Fruit fly (Drosophila melanogaster) whole organism, adult: ENCODE data around the gene tap.

Source experiments
- CG11617 ChIP-seq: fragments of 200-800 bp; sonication (Bioruptor generic); optimal IDR thresholded peaks from 2 replicates; lab custom pipeline; 2017; ENCODE audit warnings: mild to moderate bottlenecking, missing biosample characterization, missing genetic modification reagents, missing genetic modification characterization
- CG14711 ChIP-seq: fragments of 200-800 bp; sonication (Bioruptor generic); optimal IDR thresholded peaks from 2 replicates; lab custom pipeline; 2018; ENCODE audit warnings: missing biosample characterization, mild to moderate bottlenecking, missing genetic modification characterization, moderate library complexity
- CG33017 ChIP-seq: fragments of 200-800 bp; sonication (Bioruptor generic); optimal IDR thresholded peaks from 2 replicates; lab custom pipeline; 2018; ENCODE audit warnings: missing biosample characterization, mild to moderate bottlenecking, missing genetic modification characterization, moderate library complexity
- CG7045 ChIP-seq: fragments of 200-800 bp; sonication (Bioruptor generic); optimal IDR thresholded peaks from 2 replicates; lab custom pipeline; 2017; ENCODE audit warnings: missing biosample characterization, mild to moderate bottlenecking, missing genetic modification characterization
- CG7101 ChIP-seq: fragments of 200-800 bp; sonication (Bioruptor generic); optimal IDR thresholded peaks from 2 replicates; lab custom pipeline; 2018; ENCODE audit warnings: missing biosample characterization, mild to moderate bottlenecking, missing genetic modification characterization, moderate library complexity
- Clk ChIP-seq: fragments of 200-800 bp; sonication (Bioruptor generic); optimal IDR thresholded peaks from 2 replicates; lab custom pipeline; 2017; ENCODE audit warnings: missing biosample characterization, missing genetic modification characterization
- Crg-1 ChIP-seq: fragments of 200-800 bp; sonication (Bioruptor generic); optimal IDR thresholded peaks from 2 replicates; lab custom pipeline; 2016; ENCODE audit warnings: missing biosample characterization, missing genetic modification characterization
- Mnt ChIP-seq: fragments of 200-800 bp; sonication (Bioruptor generic); optimal IDR thresholded peaks from 2 replicates; lab custom pipeline; 2016; ENCODE audit warnings: missing biosample characterization, mild to moderate bottlenecking, missing genetic modification characterization
- bab1 ChIP-seq: fragments of 200-800 bp; sonication (Bioruptor generic); optimal IDR thresholded peaks from 3 replicates; lab custom pipeline; 2019; ENCODE audit warnings: missing biosample characterization, mild to moderate bottlenecking, missing genetic modification characterization, moderate library complexity
- cnc ChIP-seq, 2 experiments: fragments of >200 bp; optimal IDR thresholded peaks; 2 replicates each; lab custom pipeline; 2017
- kay ChIP-seq: fragments of 200-800 bp; sonication (Bioruptor generic); peaks from one replicate; lab custom pipeline; 2016; ENCODE audit warnings: missing biosample characterization, missing genetic modification characterization, borderline replicate concordance
- ovo ChIP-seq: fragments of 200-800 bp; sonication (Bioruptor generic); optimal IDR thresholded peaks from 2 replicates; lab custom pipeline; 2016; ENCODE audit warnings: missing biosample characterization, missing genetic modification characterization
- pad ChIP-seq: fragments of 200-800 bp; sonication (Bioruptor generic); optimal IDR thresholded peaks from 3 replicates; lab custom pipeline; 2017; ENCODE audit warnings: missing biosample characterization, missing genetic modification characterization, mild to moderate bottlenecking, moderate library complexity, missing genetic modification reagents
- toe ChIP-seq: fragments of 200-800 bp; sonication (Bioruptor generic); optimal IDR thresholded peaks from 2 replicates; lab custom pipeline; 2016; ENCODE audit warnings: missing biosample characterization, missing genetic modification characterization

DNA sequence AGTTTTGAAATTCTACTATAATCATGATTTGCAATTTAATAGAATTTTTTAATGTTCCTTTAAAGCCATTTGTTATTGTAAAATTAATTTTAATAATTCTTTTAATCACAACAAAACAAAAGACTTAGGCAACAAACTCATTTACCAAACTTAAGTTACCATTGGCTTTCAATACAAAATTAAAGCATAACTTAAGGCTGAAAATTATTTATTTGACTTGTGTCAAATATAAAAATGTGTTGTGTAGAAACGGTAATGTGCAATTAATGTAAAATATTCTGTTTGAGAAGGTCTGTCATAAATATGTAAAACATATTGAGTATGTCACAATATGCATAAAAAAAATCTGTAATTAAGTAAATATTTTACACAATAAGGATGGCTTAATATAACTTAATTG, 47.6 kb downstream of the tap start:
- TF ChIP-seq CG14711 (tag; lab: Kevin White, UChicago) (no peak), Mnt (GFP tag; lab: Kevin White, UChicago) (no peak), CG33017 (tag; lab: Kevin White, UChicago) (no peak), kay (GFP tag; lab: Kevin White, UChicago) (no peak), CG11617 (GFP tag; lab: Kevin White, UChicago) (no peak), cnc (optimal IDR thresholded peaks at IDR 0.05; lab: Kevin White, UChicago) (no peak), Clk (GFP tag; lab: Kevin White, UChicago) (no peak), toe (GFP tag; lab: Kevin White, UChicago) (no peak), CG7101 (no peak), bab1 (GFP tag; lab: Kevin White, UChicago) (no peak), pad (no peak), Crg-1 (GFP tag; lab: Kevin White, UChicago) (no peak), CG7045 (GFP tag; lab: Kevin White, UChicago) (no peak), ovo (GFP tag; lab: Kevin White, UChicago) (no peak)
